Fruit fly (Drosophila melanogaster): ENCODE measurements around the gene Cul2.

The Cul2 gene

DNA sequence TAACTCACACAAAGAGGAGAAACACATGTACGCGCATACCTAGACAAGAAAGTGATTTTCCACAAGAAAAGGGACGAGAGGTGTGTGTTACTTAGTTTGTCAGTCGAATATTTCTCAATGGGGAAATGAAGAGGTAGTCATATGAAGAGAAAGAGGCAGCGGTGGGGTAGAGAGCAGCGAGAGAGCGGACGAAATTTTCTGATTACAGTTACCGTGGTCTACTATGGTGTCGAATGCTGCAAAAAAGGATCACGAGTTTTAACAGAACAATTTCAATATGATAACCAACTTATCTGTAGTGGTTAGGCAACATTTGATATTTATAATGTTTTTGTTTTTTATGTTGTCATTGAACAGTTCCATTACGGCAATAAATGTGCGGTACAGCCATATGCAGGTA, 25.6 kb upstream of the Cul2 start:
- no peak for TF ChIP-seq CG17801 (GFP tag; optimal IDR thresholded peaks at IDR 0.05; ENCODE audit: partially characterized antibody)

DNA sequence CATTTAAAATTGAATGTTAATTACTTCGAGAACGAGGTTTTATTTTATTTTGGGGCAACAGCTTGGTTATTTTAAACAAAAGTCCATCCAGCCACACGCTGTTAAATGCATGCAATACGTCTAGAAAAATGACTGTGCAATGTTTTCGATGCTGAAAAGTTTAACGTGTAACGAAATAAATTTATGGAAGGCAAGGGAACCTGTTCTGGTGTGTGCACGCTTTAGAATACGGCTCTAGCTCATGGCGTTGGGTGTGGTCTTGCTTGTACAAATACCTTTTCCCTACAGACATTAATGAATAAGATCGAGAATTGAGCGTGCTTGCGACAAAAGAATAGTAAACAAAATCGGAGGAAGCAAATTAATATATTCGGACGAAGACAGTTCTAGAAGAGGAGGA, 9.8 kb upstream of the Cul2 start:
- TF ChIP-seq CG17801 (GFP tag; optimal IDR thresholded peaks at IDR 0.05; ENCODE audit: partially characterized antibody) = no peak

DNA sequence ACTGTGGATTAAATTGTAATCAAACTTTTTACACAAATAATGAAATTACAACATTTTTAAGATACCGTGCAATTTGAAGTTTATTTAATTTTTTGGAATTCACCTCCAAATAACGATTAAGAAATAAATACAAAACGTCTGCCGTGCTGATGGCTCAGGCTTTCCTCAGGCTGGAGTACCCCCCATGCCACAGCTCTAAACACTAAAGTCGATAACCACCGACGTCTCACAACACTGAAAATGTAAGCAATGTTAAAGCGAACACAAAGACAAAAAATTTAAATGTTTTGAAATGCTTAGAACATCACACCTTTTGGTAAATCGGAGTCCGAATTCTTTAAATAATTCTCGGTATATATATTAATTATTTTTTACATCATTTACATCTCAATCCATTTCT, 1.1 kb upstream of the Cul2 start:
- peak; percentile 23 for TF ChIP-seq CG17801 (GFP tag; optimal IDR thresholded peaks at IDR 0.05; ENCODE audit: partially characterized antibody)

- no peak for TF ChIP-seq CG17801 (GFP tag; optimal IDR thresholded peaks at IDR 0.05; ENCODE audit: partially characterized antibody)
Measured at dm6 chr2L:21676556-21676955, 18.0 kb downstream of the Cul2 start.

- no peak for TF ChIP-seq CG17801 (GFP tag; optimal IDR thresholded peaks at IDR 0.05; ENCODE audit: partially characterized antibody)
Measured at dm6 chr2L:21677480-21677930, 19.0 kb downstream of the Cul2 start, which contains the start of gene CG2225. Gene CG2225 (minus strand): TSS chr2L:21677530.

DNA sequence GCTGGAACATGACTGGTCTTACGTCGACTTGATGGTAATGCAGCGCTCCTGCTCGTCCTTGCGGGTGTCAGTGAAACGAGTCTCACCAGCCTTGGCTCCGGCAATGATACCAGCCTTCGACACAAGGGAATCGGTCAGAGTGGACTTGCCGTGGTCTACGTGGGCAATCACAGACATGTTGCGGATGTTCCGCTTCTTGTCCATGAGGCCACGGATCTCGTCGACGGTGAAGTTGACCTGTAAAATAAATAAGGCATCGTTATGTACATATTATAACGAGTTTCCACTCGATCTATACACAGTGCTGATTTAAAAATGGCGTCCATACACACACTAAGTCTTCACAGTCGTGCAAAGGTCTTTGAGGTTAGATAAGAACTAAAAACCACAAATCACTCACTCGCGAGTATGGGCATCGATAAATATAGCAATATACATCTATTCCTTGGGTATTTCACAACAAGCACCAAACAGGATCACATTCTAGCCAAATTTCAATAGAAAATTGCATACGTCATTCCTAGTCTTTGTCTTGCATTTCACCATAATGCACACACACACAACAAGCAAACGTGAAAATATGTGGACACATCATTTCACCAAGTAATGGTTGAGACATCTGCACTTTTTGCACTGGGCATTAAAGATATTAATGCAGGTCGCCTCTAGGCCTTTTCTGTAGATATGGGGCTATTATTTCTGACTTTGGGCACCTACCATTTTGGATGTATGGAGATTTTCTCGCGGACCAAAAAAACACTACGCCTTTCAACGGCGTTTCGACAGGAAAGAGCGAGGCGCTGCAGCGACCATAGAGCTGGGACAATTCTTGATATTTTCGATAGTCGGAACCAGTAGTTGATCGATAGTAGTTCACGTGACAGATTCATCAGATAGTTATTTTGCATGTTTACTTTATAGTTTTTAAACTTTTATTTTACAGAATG, 23.1 kb downstream of the Cul2 start, which contains the start of gene eEF2:
TSS of gene eEF2 (minus strand) at position 843 of the 947 bp plus-strand sequence.
- peak; percentile 88 for TF ChIP-seq CG17801 (GFP tag; optimal IDR thresholded peaks at IDR 0.05; ENCODE audit: partially characterized antibody)

DNA sequence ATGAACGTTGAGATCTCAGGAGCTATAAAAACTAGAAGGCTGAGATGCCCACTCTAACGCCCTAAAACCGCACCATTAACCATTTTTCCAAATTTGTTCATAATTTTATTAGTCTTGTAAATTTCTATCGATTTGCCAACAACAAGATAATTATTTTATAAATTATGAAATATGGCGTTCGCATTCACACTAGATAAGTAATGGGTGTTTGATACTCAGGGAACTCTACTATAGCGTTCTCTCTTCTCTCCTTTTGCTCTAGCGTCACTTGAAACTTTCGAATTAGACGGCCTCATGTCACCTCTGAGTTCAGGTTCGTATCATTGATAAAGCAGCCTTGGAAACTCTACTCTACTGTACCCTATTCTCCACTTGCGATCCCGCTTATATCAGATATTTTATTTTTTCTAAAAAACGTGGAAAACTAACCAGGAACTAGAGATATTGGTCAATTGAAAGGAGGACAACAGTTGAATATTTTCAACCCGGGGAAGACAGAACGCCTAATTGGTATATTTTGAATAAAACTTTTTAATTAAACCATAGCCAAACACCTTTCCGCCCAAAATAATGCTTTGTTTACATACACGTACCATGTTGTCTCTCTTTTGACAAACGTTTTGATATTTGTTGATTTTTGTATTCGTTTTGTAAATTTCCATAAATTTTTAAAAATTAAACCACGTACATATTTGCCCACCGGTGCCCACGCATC, 24.7 kb downstream of the Cul2 start:
- no peak for TF ChIP-seq CG17801 (GFP tag; optimal IDR thresholded peaks at IDR 0.05; ENCODE audit: partially characterized antibody)

DNA sequence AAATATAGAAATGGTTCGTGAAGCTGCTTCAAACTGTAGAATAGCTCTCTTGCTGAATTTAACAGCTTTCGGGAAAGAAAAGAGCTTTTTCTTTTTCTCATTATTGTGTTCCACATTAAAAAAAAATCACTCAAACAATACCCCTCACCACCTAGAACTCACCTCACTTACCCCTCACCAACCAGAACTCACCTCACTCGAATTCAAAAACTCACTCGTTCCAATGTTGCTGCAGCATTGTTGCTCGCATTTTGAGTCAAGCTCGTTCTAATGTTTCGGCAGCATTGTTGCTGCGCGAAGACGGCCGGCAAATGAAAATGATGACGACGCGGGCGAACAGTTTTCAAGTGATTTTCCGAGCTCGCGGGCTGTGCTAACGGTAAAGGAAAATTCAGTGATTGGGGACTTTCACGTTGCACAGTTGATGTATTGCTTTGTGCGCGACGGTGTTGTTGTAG, 25.3 kb downstream of the Cul2 start, which contains the start of gene nolo:
TSS of gene nolo (plus strand) at position 339 of the 458 bp plus-strand sequence.
- TF ChIP-seq CG17801 (GFP tag; optimal IDR thresholded peaks at IDR 0.05; ENCODE audit: partially characterized antibody) = no peak

DNA sequence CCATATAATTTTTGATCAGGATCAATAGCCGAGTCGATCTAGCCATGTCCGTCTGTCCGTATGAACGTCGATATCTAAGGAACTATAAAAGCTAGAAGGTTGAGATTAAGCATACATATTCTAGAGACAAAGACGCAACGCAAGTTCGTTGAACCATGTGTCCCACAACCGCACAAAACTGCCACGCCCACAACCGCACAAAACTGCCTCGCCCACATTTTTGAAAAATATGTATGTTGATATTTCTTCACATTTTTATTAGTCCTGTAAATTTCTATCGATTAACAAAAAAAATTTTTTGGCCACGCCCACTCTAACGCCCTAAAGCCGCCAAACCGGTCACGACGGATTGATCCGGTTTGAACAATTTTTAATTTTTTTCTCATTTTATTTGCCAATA, 30.8 kb downstream of the Cul2 start:
- TF ChIP-seq CG17801 (GFP tag; optimal IDR thresholded peaks at IDR 0.05; ENCODE audit: partially characterized antibody) = no peak
